Fruit fly (Drosophila melanogaster): ENCODE results near the gene Taf13.

Gene Taf13

DNA sequence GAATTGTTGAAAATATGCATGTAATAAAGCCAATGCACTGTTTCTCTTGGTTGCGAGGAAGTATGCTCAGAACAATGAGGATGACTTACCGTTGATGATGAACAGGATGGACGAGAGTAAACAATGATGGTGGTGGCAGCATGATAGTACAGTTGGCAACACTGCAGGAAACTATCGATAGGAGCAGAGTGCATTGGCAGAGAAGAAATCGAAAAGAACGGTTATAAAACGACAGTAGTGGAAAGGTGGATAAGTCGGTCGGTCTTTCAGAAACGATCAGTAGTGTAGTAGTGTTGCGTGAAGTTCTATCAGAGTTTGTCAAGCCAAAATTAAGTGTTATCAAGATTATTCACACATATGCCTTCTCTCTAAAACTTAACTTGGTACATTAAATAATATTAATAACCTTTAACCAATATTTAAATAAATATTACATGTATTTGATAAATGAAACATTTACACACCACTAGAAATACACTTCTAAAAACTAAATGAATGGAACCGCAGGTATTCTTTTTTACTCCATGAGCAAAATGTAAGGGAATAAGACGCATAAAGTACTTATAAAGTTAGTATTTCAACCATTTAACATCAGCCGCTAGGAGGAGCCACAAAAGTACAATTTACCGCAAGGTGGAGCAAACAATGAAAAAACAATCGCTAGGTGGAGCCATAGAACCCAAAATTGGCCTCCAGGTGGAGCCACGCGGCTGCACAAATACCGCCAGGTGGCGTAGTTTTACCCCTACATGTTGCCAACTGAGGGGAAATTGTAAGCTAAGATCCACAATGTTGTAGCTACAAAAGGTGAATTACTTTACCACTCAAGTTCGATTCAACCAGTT, 27.0 kb upstream of the Taf13 start (continued):
- TF ChIP-seq Dfd (GFP tag; optimal IDR thresholded peaks at IDR 0.05) (no peak), CG16815 (GFP tag; optimal IDR thresholded peaks at IDR 0.05) (peak; percentile 92), Hand (GFP tag; optimal IDR thresholded peaks at IDR 0.05) (no peak), Dll (GFP tag; IDR thresholded peaks at IDR 0.05; ENCODE audit: partially characterized antibody) (peak; percentile 89), kay (GFP tag; optimal IDR thresholded peaks at IDR 0.05) (peak; percentile 78), lola (GFP tag; optimal IDR thresholded peaks at IDR 0.05) (peak in 1 of 3 experiments; percentile 70), CG31441 (GFP tag; IDR thresholded peaks at IDR 0.05) (peak; percentile 83), pb (GFP tag; optimal IDR thresholded peaks at IDR 0.05) (peak; percentile 95), mirr (GFP tag; optimal IDR thresholded peaks at IDR 0.05) (peak; percentile 77), ind (GFP tag; optimal IDR thresholded peaks at IDR 0.05) (peak; percentile 90), CG12391 (tag; optimal IDR thresholded peaks at IDR 0.05) (peak; percentile 80), CG13424 (tag; optimal IDR thresholded peaks at IDR 0.05) (peak; percentile 79), Lim3 (GFP tag; IDR thresholded peaks at IDR 0.05) (no peak), bcd (GFP tag; optimal IDR thresholded peaks at IDR 0.05) (peak; percentile 86), ab (GFP tag; optimal IDR thresholded peaks at IDR 0.05) (peak; percentile 93), her (GFP tag; optimal IDR thresholded peaks at IDR 0.05) (peak; percentile 89), Ada2b (GFP tag; IDR thresholded peaks at IDR 0.05) (peak; percentile 81), CG8290 (GFP tag; optimal IDR thresholded peaks at IDR 0.05) (peak; percentile 99), CG8290 (tag; optimal IDR thresholded peaks at IDR 0.05) (peak; percentile 82 to 97), CG14965 (GFP tag; optimal IDR thresholded peaks at IDR 0.05; ENCODE audit: borderline replicate concordance) (peak; percentile 50), CG10959 (GFP tag; IDR thresholded peaks at IDR 0.05) (peak; percentile 94), Deaf1 (tag; optimal IDR thresholded peaks at IDR 0.05) (no peak), danr (GFP tag; IDR thresholded peaks at IDR 0.05) (peak; percentile 82), tna (GFP tag; IDR thresholded peaks at IDR 0.05; ENCODE audit: partially characterized antibody) (peak; percentile 59; the same call in 1 of the 2 replicates), amos (GFP tag; IDR thresholded peaks at IDR 0.05; ENCODE audit: partially characterized antibody) (peak; percentile 79), Dp (GFP tag; optimal IDR thresholded peaks at IDR 0.05) (peak; percentile 16), lilli (GFP tag; optimal IDR thresholded peaks at IDR 0.05) (peak; percentile 93), CG3407 (GFP tag; optimal IDR thresholded peaks at IDR 0.05) (peak; percentile 68), CG8388 (GFP tag; optimal IDR thresholded peaks at IDR 0.05) (peak; percentile 47), CG17829 (tag; optimal IDR thresholded peaks at IDR 0.05) (peak; percentile 87), Dbx (GFP tag; IDR thresholded peaks at IDR 0.05) (peak; percentile 96), CG17328 (GFP tag; IDR thresholded peaks at IDR 0.05) (peak; percentile 91), CG3995 (GFP tag; optimal IDR thresholded peaks at IDR 0.05) (peak; percentile 19), gro (GFP tag; optimal IDR thresholded peaks at IDR 0.05) (no peak), sisA (GFP tag; IDR thresholded peaks at IDR 0.05) (peak; percentile 98), dmrt11E (tag; optimal IDR thresholded peaks at IDR 0.05) (peak; percentile 72), CG6765 (GFP tag; optimal IDR thresholded peaks at IDR 0.05) (no peak), Eip74EF (GFP tag; optimal IDR thresholded peaks at IDR 0.05) (no peak), CG17612 (GFP tag; IDR thresholded peaks at IDR 0.05) (peak; percentile 76), shn (GFP tag; optimal IDR thresholded peaks at IDR 0.05) (peak; percentile 91), pan (optimal IDR thresholded peaks at IDR 0.05) (no peak), pan (GFP tag; optimal IDR thresholded peaks at IDR 0.05 in 1 of 2, IDR thresholded peaks at IDR 0.05 in 1 of 2) (peak in 1 of 2 experiments; percentile 86), CG17359 (tag; optimal IDR thresholded peaks at IDR 0.05) (peak; percentile 81), CG7963 (GFP tag; IDR thresholded peaks at IDR 0.05; ENCODE audit: partially characterized antibody) (peak; percentile 61; the same call in 2 of the 3 replicates), lmd (GFP tag; IDR thresholded peaks at IDR 0.05) (peak; percentile 96), nom (GFP tag; optimal IDR thresholded peaks at IDR 0.05) (no peak), CG18599 (GFP tag; optimal IDR thresholded peaks at IDR 0.05) (peak; percentile 74), nau (GFP tag; optimal IDR thresholded peaks at IDR 0.05) (peak; percentile 40)
